Fruit fly (Drosophila melanogaster) whole organism, embryonic: ENCODE results near the gene Vm26Ac.
A peak's percentile ranks its signal among the peaks of the same experiment; 100 is the strongest.

Experiments used
- Aef1 ChIP-seq: fragments of 200-800 bp; sonication (Bioruptor generic); IDR thresholded peaks from 3 replicates; pipeline ENCODE4 v1.3.6; 2022; ENCODE audit warnings: missing biosample characterization, missing genetic modification characterization
- CG10147 ChIP-seq: fragments of 200-800 bp; sonication (Bioruptor generic); optimal IDR thresholded peaks from 2 replicates; lab custom pipeline; 2019; ENCODE audit warnings: missing biosample characterization, mild to moderate bottlenecking, missing genetic modification characterization, moderate library complexity
- CG10462 ChIP-seq: fragments of 200-800 bp; sonication (Bioruptor generic); optimal IDR thresholded peaks from 2 replicates; lab custom pipeline; 2016; ENCODE audit warnings: missing biosample characterization, missing genetic modification characterization
- CG11085 ChIP-seq: fragments of 200-800 bp; sonication (Bioruptor generic); IDR thresholded peaks from 2 replicates; pipeline ENCODE4 v1.3.6; 2022; ENCODE audit warnings: missing biosample characterization, missing genetic modification characterization
- CG11695 ChIP-seq: fragments of 200-800 bp; sonication (Bioruptor generic); IDR thresholded peaks from 3 replicates; pipeline ENCODE4 v1.3.6; 2022; ENCODE audit warnings: missing biosample characterization, missing genetic modification characterization
- CG14860 ChIP-seq: fragments of 200-800 bp; sonication (Bioruptor generic); IDR thresholded peaks from 3 replicates; pipeline ENCODE4 v1.3.6; 2022; ENCODE audit warnings: missing biosample characterization, missing genetic modification characterization; ENCODE audit not compliant: partially characterized antibody
- CG15514 ChIP-seq: fragments of 200-800 bp; sonication (Bioruptor generic); optimal IDR thresholded peaks from 3 replicates; lab custom pipeline; 2017; ENCODE audit warnings: missing biosample characterization, missing genetic modification characterization, mild to moderate bottlenecking, moderate library complexity, missing genetic modification reagents
- CG17385 ChIP-seq: fragments of 200-800 bp; sonication (Bioruptor generic); optimal IDR thresholded peaks from 3 replicates; lab custom pipeline; 2018; ENCODE audit warnings: missing biosample characterization, mild to moderate bottlenecking, missing genetic modification characterization
- CG18476 ChIP-seq: fragments of 200-800 bp; sonication (Bioruptor generic); optimal IDR thresholded peaks from 2 replicates; lab custom pipeline; 2016; ENCODE audit warnings: missing biosample characterization, mild to moderate bottlenecking, missing genetic modification characterization
- CG3163 ChIP-seq: fragments of 200-800 bp; sonication (Bioruptor generic); optimal IDR thresholded peaks from 3 replicates; lab custom pipeline; 2016; ENCODE audit warnings: missing biosample characterization, missing genetic modification characterization
- CG32532 ChIP-seq: fragments of 200-800 bp; sonication (Bioruptor generic); IDR thresholded peaks from 2 replicates; pipeline ENCODE4 v1.3.6; 2022; ENCODE audit warnings: missing biosample characterization, missing genetic modification characterization
- CG33557 ChIP-seq: fragments of 200-800 bp; sonication (Bioruptor generic); optimal IDR thresholded peaks from 2 replicates; lab custom pipeline; 2019; ENCODE audit warnings: missing biosample characterization, mild to moderate bottlenecking, missing genetic modification characterization, moderate library complexity
- CG3838 ChIP-seq: fragments of 200-800 bp; sonication (Bioruptor generic); optimal IDR thresholded peaks from 3 replicates; lab custom pipeline; 2016; ENCODE audit warnings: missing biosample characterization, missing genetic modification characterization
- CG4617 ChIP-seq: fragments of 200-800 bp; sonication (Bioruptor generic); optimal IDR thresholded peaks from 3 replicates; lab custom pipeline; 2016; ENCODE audit warnings: missing biosample characterization, missing genetic modification characterization, borderline replicate concordance
- CG6683 ChIP-seq: fragments of 200-800 bp; sonication (Bioruptor generic); optimal IDR thresholded peaks from 2 replicates; lab custom pipeline; 2017; ENCODE audit warnings: missing biosample characterization, mild to moderate bottlenecking, missing genetic modification characterization, missing genetic modification reagents
- CG6689 ChIP-seq: fragments of 200-800 bp; sonication (Bioruptor generic); IDR thresholded peaks from 2 replicates; pipeline ENCODE4 v1.3.6; 2022; ENCODE audit warnings: missing biosample characterization, missing genetic modification characterization
- CG6765 ChIP-seq: fragments of 200-800 bp; sonication (Bioruptor generic); optimal IDR thresholded peaks from 3 replicates; lab custom pipeline; 2017; ENCODE audit warnings: missing biosample characterization, mild to moderate bottlenecking, missing genetic modification characterization
- CG7987 ChIP-seq: fragments of 200-800 bp; sonication (Bioruptor generic); optimal IDR thresholded peaks from 2 replicates; lab custom pipeline; 2018; ENCODE audit warnings: missing biosample characterization, mild to moderate bottlenecking, missing genetic modification characterization, moderate library complexity
- CG8388 ChIP-seq: fragments of 200-800 bp; sonication (Bioruptor generic); optimal IDR thresholded peaks from 2 replicates; lab custom pipeline; 2019; ENCODE audit warnings: missing biosample characterization, mild to moderate bottlenecking, missing genetic modification characterization, moderate library complexity
- CG8478 ChIP-seq: fragments of >200 bp; optimal IDR thresholded peaks from 2 replicates; lab custom pipeline; 2018
- CG9932 ChIP-seq: fragments of 200-800 bp; sonication (Bioruptor generic); IDR thresholded peaks from 2 replicates; pipeline ENCODE4 v1.3.6; 2022; ENCODE audit warnings: missing biosample characterization, missing genetic modification characterization
- Chrac-16 ChIP-seq: fragments of 200-800 bp; sonication (Bioruptor generic); optimal IDR thresholded peaks from 3 replicates; lab custom pipeline; 2016; ENCODE audit warnings: missing biosample characterization, missing genetic modification characterization
- Dref ChIP-seq: fragments of 200-800 bp; sonication (Bioruptor generic); IDR thresholded peaks from 2 replicates; pipeline ENCODE4 v1.3.6; 2022; ENCODE audit warnings: missing biosample characterization, missing genetic modification characterization
- E2f1 ChIP-seq: fragments of 200-800 bp; sonication (Bioruptor generic); IDR thresholded peaks from 2 replicates; pipeline ENCODE4 v1.3.6; 2022; ENCODE audit warnings: missing biosample characterization, missing genetic modification characterization
- ERR ChIP-seq: fragments of 200-800 bp; sonication (Bioruptor generic); optimal IDR thresholded peaks from 2 replicates; lab custom pipeline; 2016; ENCODE audit warnings: missing biosample characterization, missing genetic modification characterization
- Fer3 ChIP-seq: fragments of 200-800 bp; sonication (Bioruptor generic); optimal IDR thresholded peaks from 2 replicates; lab custom pipeline; 2018; ENCODE audit warnings: missing biosample characterization, mild to moderate bottlenecking, missing genetic modification characterization, moderate library complexity
- GATAe ChIP-seq: fragments of 200-800 bp; sonication (Bioruptor generic); conservative IDR thresholded peaks from 2 replicates; pipeline ENCODE4 v1.3.6; 2022; ENCODE audit warnings: missing biosample characterization, missing genetic modification characterization
- Hr51 ChIP-seq, 2 experiments: fragments of 200-800 bp; sonication (Bioruptor generic); optimal IDR thresholded peaks; 2 replicates in 1 of 2; 3 replicates in 1 of 2; lab custom pipeline; 2016 to 2018; ENCODE audit warnings: missing biosample characterization in 2 of 2, missing genetic modification characterization in 2 of 2, mild to moderate bottlenecking in 1 of 2, moderate library complexity in 1 of 2
- NFAT ChIP-seq: fragments of 200-800 bp; sonication (Bioruptor generic); IDR thresholded peaks from 2 replicates; pipeline ENCODE4 v1.3.6; 2022; ENCODE audit warnings: missing biosample characterization, missing genetic modification characterization
- Ptx1 ChIP-seq: fragments of 200-800 bp; sonication (Bioruptor generic); IDR thresholded peaks from 2 replicates; pipeline ENCODE4 v1.3.6; 2022; ENCODE audit warnings: missing biosample characterization, missing genetic modification characterization
- Rx ChIP-seq: fragments of 200-800 bp; sonication (Bioruptor generic); IDR thresholded peaks from 2 replicates; pipeline ENCODE4 v1.3.6; 2022; ENCODE audit warnings: missing biosample characterization, missing genetic modification characterization
- Scr ChIP-seq: fragments of 200-800 bp; sonication (Bioruptor generic); IDR thresholded peaks from 2 replicates; pipeline ENCODE4 v1.3.6; 2022; ENCODE audit warnings: missing biosample characterization, missing genetic modification characterization; ENCODE audit not compliant: partially characterized antibody
- Sox100B ChIP-seq: fragments of 200-800 bp; sonication (Bioruptor generic); optimal IDR thresholded peaks from 3 replicates; lab custom pipeline; 2018; ENCODE audit warnings: missing biosample characterization, mild to moderate bottlenecking, missing genetic modification characterization
- ap ChIP-seq: fragments of 200-800 bp; sonication (Bioruptor generic); IDR thresholded peaks from 2 replicates; pipeline ENCODE4 v1.3.6; 2022; ENCODE audit warnings: missing biosample characterization, missing genetic modification characterization
- chn ChIP-seq: fragments of 200-800 bp; sonication (Bioruptor generic); optimal IDR thresholded peaks from 2 replicates; lab custom pipeline; 2016; ENCODE audit warnings: missing biosample characterization, missing genetic modification characterization
- disco-r ChIP-seq: fragments of 200-800 bp; sonication (Bioruptor generic); optimal IDR thresholded peaks from 2 replicates; lab custom pipeline; 2016; ENCODE audit warnings: missing biosample characterization, missing genetic modification characterization
- eve ChIP-seq, 2 experiments: fragments of >200 bp; optimal IDR thresholded peaks; 2 replicates each; lab custom pipeline; 2017; ENCODE audit warnings: missing biosample characterization in 2 of 2, missing genetic modification characterization in 2 of 2
- fru ChIP-seq: fragments of >200 bp; optimal IDR thresholded peaks from 2 replicates; lab custom pipeline; 2017
- grn ChIP-seq: fragments of 200-800 bp; sonication (Bioruptor generic); optimal IDR thresholded peaks from 3 replicates; lab custom pipeline; 2017; ENCODE audit warnings: missing biosample characterization, missing genetic modification characterization
- gro ChIP-seq: fragments of 200-800 bp; sonication (Bioruptor generic); optimal IDR thresholded peaks from 2 replicates; lab custom pipeline; 2016; ENCODE audit warnings: missing biosample characterization, missing genetic modification characterization
- hbn ChIP-seq: fragments of 200-800 bp; sonication (Bioruptor generic); IDR thresholded peaks from 2 replicates; pipeline ENCODE4 v1.3.6; 2022; ENCODE audit warnings: missing biosample characterization, missing genetic modification characterization; ENCODE audit not compliant: partially characterized antibody
- lov ChIP-seq, 2 experiments: fragments of 200-800 bp in 1 of 2; fragments of >200 bp in 1 of 2; sonication (Bioruptor generic) in 1 of 2; IDR thresholded peaks in 1 of 2; optimal IDR thresholded peaks in 1 of 2; 2 replicates in 1 of 2; 3 replicates in 1 of 2; pipeline versions ENCODE4 v1.3.6 to Lab custom; 2017 to 2022; ENCODE audit warnings: missing biosample characterization in 1 of 2, missing genetic modification characterization in 1 of 2
- mirr ChIP-seq: fragments of 200-800 bp; sonication (Bioruptor generic); optimal IDR thresholded peaks from 3 replicates; lab custom pipeline; 2018; ENCODE audit warnings: missing biosample characterization, mild to moderate bottlenecking, missing genetic modification characterization
- mld ChIP-seq: fragments of 200-800 bp; sonication (Bioruptor generic); IDR thresholded peaks from 3 replicates; pipeline ENCODE4 v1.3.6; 2022; ENCODE audit warnings: missing biosample characterization, missing genetic modification characterization; ENCODE audit not compliant: partially characterized antibody
- odd ChIP-seq: fragments of 200-800 bp; sonication (Bioruptor generic); optimal IDR thresholded peaks from 2 replicates; lab custom pipeline; 2017; ENCODE audit warnings: missing biosample characterization, mild to moderate bottlenecking, missing genetic modification characterization
- rib ChIP-seq: fragments of 200-800 bp; sonication (Bioruptor generic); IDR thresholded peaks from 2 replicates; pipeline ENCODE4 v1.3.6; 2022; ENCODE audit warnings: missing biosample characterization, missing genetic modification characterization
- sd ChIP-seq: fragments of 200-800 bp; sonication (Bioruptor generic); optimal IDR thresholded peaks from 3 replicates; lab custom pipeline; 2018; ENCODE audit warnings: missing biosample characterization, mild to moderate bottlenecking, missing genetic modification characterization, moderate library complexity
- slou ChIP-seq: fragments of 200-800 bp; sonication (Bioruptor generic); optimal IDR thresholded peaks from 3 replicates; lab custom pipeline; 2016; ENCODE audit warnings: missing biosample characterization, missing genetic modification characterization
- tx ChIP-seq: fragments of 200-800 bp; sonication (Bioruptor generic); optimal IDR thresholded peaks from 2 replicates; lab custom pipeline; 2016; ENCODE audit warnings: missing biosample characterization, missing genetic modification characterization
- zfh1 ChIP-seq: fragments of 200-800 bp; sonication (Bioruptor generic); IDR thresholded peaks from 3 replicates; pipeline ENCODE4 v1.3.6; 2022; ENCODE audit warnings: missing biosample characterization, missing genetic modification characterization

The Vm26Ac gene

DNA sequence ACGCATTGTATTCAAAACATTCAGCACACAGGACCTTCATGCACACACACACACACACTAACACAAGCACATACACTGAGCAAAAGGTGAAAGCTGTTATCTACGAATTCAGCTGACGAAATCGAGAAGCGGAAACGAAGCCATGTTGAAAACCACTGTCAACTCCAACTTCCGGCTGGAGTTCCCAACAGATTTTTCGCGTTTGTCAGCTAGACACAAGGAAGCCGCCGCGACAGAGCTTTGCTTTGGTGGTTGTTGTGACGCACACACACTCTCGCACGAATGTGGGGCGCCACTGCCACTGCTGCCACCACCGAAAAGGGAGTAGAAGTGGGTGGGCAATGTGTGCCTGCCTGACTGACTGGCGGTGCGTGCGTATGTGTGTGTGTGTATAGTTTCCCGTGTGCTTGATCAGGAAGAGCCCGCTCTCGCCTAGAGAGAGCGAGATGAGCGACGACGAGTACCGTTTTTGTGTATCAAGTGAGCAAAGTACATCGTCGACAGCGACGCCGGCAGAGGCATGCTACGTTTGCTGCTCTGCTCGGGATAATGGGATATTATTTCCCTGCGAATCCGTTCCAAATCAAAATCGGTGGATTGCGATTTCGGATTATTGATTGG is 39.3 kb upstream of the Vm26Ac start (continued):
- peak; percentile 66 for TF ChIP-seq CG33557 (GFP tag; lab: Kevin White, UChicago)
- TF ChIP-seq Ptx1 (GFP tag; lab: Robert Waterston, UW) = no peak
- TF ChIP-seq sd (tag; lab: Kevin White, UChicago) = no peak
- peak; percentile 21 for TF ChIP-seq CG3163 (GFP tag; lab: Kevin White, UChicago)
- no peak for TF ChIP-seq chn (GFP tag; lab: Kevin White, UChicago)
- peak; percentile 57 for TF ChIP-seq CG8388 (GFP tag; lab: Kevin White, UChicago)
- 0 out of 2 replicates have a peak, but pooled peaks have one; percentile 11 for TF ChIP-seq NFAT
- no peak for TF ChIP-seq CG8478 (lab: Kevin White, UChicago)
- peak; percentile 66 for TF ChIP-seq CG15514 (GFP tag; lab: Kevin White, UChicago)
- peak; percentile 59 for TF ChIP-seq Fer3 (tag; lab: Kevin White, UChicago)
- peak; percentile 64 for TF ChIP-seq CG17385 (GFP tag; lab: Kevin White, UChicago)
- peak; percentile 63 for TF ChIP-seq mirr (GFP tag; lab: Kevin White, UChicago)
- no peak for TF ChIP-seq fru (lab: Kevin White, UChicago)
- TF ChIP-seq ap = no peak
- no peak for TF ChIP-seq eve (GFP tag; optimal IDR thresholded peaks at IDR 0.05; lab: Kevin White, UChicago)
- TF ChIP-seq Dref (GFP tag; lab: Robert Waterston, UW) = no peak
- no peak for TF ChIP-seq E2f1 (GFP tag; lab: Robert Waterston, UW)
- TF ChIP-seq gro = no peak
- TF ChIP-seq Hr51 (GFP tag; optimal IDR thresholded peaks at IDR 0.05; lab: Kevin White, UChicago) = no peak
- TF ChIP-seq CG3838 = no peak
- peak; percentile 82 for TF ChIP-seq CG6765 (GFP tag; lab: Kevin White, UChicago)
- TF ChIP-seq CG11695 (GFP tag; lab: Robert Waterston, UW) = 0 out of 3 replicates have a peak, but pooled peaks have one; percentile 48
- no peak for TF ChIP-seq tx (GFP tag; lab: Kevin White, UChicago)
- TF ChIP-seq CG32532 (GFP tag; lab: Robert Waterston, UW) = 0 out of 2 replicates have a peak, but pooled peaks have one; percentile 12
- TF ChIP-seq CG6689 = peak; percentile 27
- no peak for TF ChIP-seq grn (GFP tag; lab: Kevin White, UChicago)
- no peak for TF ChIP-seq mld
- TF ChIP-seq CG7987 (GFP tag; lab: Kevin White, UChicago) = peak; percentile 66
- no peak for TF ChIP-seq ERR
- no peak for TF ChIP-seq CG10462 (GFP tag; lab: Kevin White, UChicago)
- no peak for TF ChIP-seq CG14860
- no peak for TF ChIP-seq Rx (GFP tag; lab: Robert Waterston, UW)
- peak; percentile 29 for TF ChIP-seq CG10147 (GFP tag; lab: Kevin White, UChicago)
- TF ChIP-seq CG6683 (GFP tag; lab: Kevin White, UChicago) = peak; percentile 41
- no peak for TF ChIP-seq CG4617 (GFP tag; lab: Kevin White, UChicago)
- TF ChIP-seq Sox100B = peak; percentile 75
- TF ChIP-seq Chrac-16 (GFP tag; lab: Kevin White, UChicago) = no peak
- TF ChIP-seq zfh1 (GFP tag; lab: Robert Waterston, UW) = peak; percentile 5; the same call in 1 of the 3 replicates
- no peak for TF ChIP-seq Aef1 (GFP tag; lab: Robert Waterston, UW)
- no peak for TF ChIP-seq lov (optimal IDR thresholded peaks at IDR 0.05; lab: Kevin White, UChicago)
- no peak for TF ChIP-seq lov (GFP tag; IDR thresholded peaks at IDR 0.05; lab: Robert Waterston, UW)
- no peak for TF ChIP-seq disco-r (GFP tag; lab: Kevin White, UChicago)
- TF ChIP-seq hbn (GFP tag; lab: Robert Waterston, UW) = no peak
- TF ChIP-seq GATAe (GFP tag; lab: Robert Waterston, UW) = no peak
- TF ChIP-seq slou (GFP tag; lab: Kevin White, UChicago) = no peak
- TF ChIP-seq rib (GFP tag; lab: Robert Waterston, UW) = no peak
- peak; percentile 84 for TF ChIP-seq odd (GFP tag; lab: Kevin White, UChicago)
- no peak for TF ChIP-seq CG11085 (GFP tag; lab: Robert Waterston, UW)
- TF ChIP-seq CG9932 = no peak
- TF ChIP-seq Scr = no peak
- no peak for TF ChIP-seq CG18476 (GFP tag; lab: Kevin White, UChicago)
